Worm (Caenorhabditis elegans) whole organism, L4/young adult: Measurements from ENCODE around the gene sel-1.

Source experiments
- W03F9.2 ChIP-seq: fragments of 150-350 bp; optimal IDR thresholded peaks from 2 replicates; lab custom pipeline; 2014; ENCODE audit warnings: missing biosample characterization, missing genetic modification characterization
- dao-5 ChIP-seq: sonication (generic microtip); optimal IDR thresholded peaks from 2 replicates; lab custom pipeline; 2016; ENCODE audit warnings: missing genotype, missing genetic modification characterization, moderate library complexity, missing compliant biosample characterization
- him-1 ChIP-seq: sonication (generic microtip); optimal IDR thresholded peaks from 2 replicates; lab custom pipeline; 2016; ENCODE audit warnings: missing genotype, missing genetic modification reagents, missing genetic modification characterization, missing compliant biosample characterization

DNA sequence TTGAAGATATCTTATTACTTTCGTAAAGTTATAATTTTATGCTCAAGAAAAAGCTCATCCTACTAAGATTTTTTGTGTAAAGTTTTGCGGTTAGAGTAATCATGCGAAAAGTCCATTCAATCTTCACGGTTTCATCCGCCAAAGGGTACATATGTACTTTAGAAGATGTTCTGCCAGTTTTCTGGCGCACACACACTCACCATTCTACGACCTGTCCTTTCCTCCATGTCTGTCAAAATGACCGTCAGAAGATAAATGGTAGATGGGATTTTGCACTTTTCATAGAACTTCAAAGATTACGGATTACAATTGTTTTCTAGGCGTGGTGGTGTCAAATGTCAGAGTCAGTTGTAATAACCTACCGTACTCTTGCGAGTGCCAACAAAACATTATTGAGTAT lies 23.0 kb upstream of the sel-1 start:
- TF ChIP-seq W03F9.2: no peak
- no peak for TF ChIP-seq him-1
- TF ChIP-seq dao-5: no peak
